Worm (Caenorhabditis elegans) whole organism, L4 larva: ENCODE data around the gene ora-1.

Experiments
- D1046.2 ChIP-seq: fragments of 200-800 bp; sonication (Bioruptor generic); IDR thresholded peaks from 2 replicates; pipeline ENCODE4 v1.3.6; 2022; ENCODE audit warnings: missing genetic modification characterization, missing compliant biosample characterization
- F26F4.8 ChIP-seq: fragments of 200-800 bp; sonication (Bioruptor generic); conservative IDR thresholded peaks from 2 replicates; pipeline ENCODE4 v1.3.6; 2022; ENCODE audit warnings: missing genetic modification characterization, missing compliant biosample characterization
- F44E2.7 ChIP-seq: fragments of 200-800 bp; sonication (Bioruptor generic); IDR thresholded peaks from 2 replicates; pipeline ENCODE4 v2.1.2; 2022; ENCODE audit warnings: missing genetic modification characterization, missing compliant biosample characterization
- T26A8.4 ChIP-seq: fragments of 200-800 bp; sonication (Bioruptor generic); IDR thresholded peaks from 2 replicates; pipeline ENCODE4 v1.3.6; 2022; ENCODE audit warnings: missing genetic modification characterization, missing compliant biosample characterization
- Y48G9A.11 ChIP-seq: fragments of 200-800 bp; sonication (Bioruptor generic); IDR thresholded peaks from 2 replicates; pipeline ENCODE4 v1.3.6; 2022; ENCODE audit warnings: missing genetic modification reagents, missing genetic modification characterization, missing compliant biosample characterization
- ZK546.5 ChIP-seq, 2 experiments: sonication (generic microtip); optimal IDR thresholded peaks; 2 replicates each; lab custom pipeline; 2017; ENCODE audit warnings: missing biosample characterization in 2 of 2, missing genetic modification characterization in 2 of 2
- aha-1 ChIP-seq: fragments of 150-350 bp; peaks from one replicate; lab custom pipeline; 2014; ENCODE audit warnings: missing biosample characterization, missing genetic modification characterization
- aly-2 ChIP-seq: sonication (generic microtip); optimal IDR thresholded peaks from 2 replicates; lab custom pipeline; 2018; ENCODE audit warnings: missing biosample characterization, missing genetic modification characterization
- ama-1 ChIP-seq: fragments of 150-350 bp; optimal IDR thresholded peaks from 2 replicates; lab custom pipeline; 2014; ENCODE audit warnings: inconsistent platforms, mixed read lengths
- arid-1 ChIP-seq: fragments of 200-800 bp; sonication (Bioruptor generic); conservative IDR thresholded peaks from 2 replicates; pipeline ENCODE4 v1.3.6; 2022; ENCODE audit warnings: missing genetic modification reagents, missing genetic modification characterization, missing compliant biosample characterization
- attf-4 ChIP-seq: sonication (generic microtip); optimal IDR thresholded peaks from 3 replicates; lab custom pipeline; 2017; ENCODE audit warnings: missing biosample characterization, missing genetic modification characterization
- ceh-44 ChIP-seq: fragments of 200-800 bp; sonication (Bioruptor generic); IDR thresholded peaks from 2 replicates; pipeline ENCODE4 v1.3.6; 2022; ENCODE audit warnings: missing genetic modification reagents, missing genetic modification characterization, missing compliant biosample characterization
- ceh-62 ChIP-seq: sonication (generic microtip); optimal IDR thresholded peaks from 2 replicates; lab custom pipeline; 2017; ENCODE audit warnings: missing biosample characterization, missing genetic modification characterization
- daf-12 ChIP-seq: fragments of 150-350 bp; optimal IDR thresholded peaks from 2 replicates; lab custom pipeline; 2014; ENCODE audit warnings: missing biosample characterization, missing genetic modification reagents, missing genetic modification characterization
- daf-16 ChIP-seq, 3 experiments: sonication (generic microtip); optimal IDR thresholded peaks; 2 replicates each; lab custom pipeline; 2016 to 2017; ENCODE audit warnings: missing genetic modification characterization in 3 of 3, missing genetic modification reagents in 3 of 3, mild to moderate bottlenecking in 2 of 3, missing compliant biosample characterization in 2 of 3, missing biosample characterization in 1 of 3, moderate library complexity in 1 of 3
- egl-27 ChIP-seq: sonication (generic microtip); optimal IDR thresholded peaks from 3 replicates; lab custom pipeline; 2017; ENCODE audit warnings: missing biosample characterization, missing genetic modification reagents, missing genetic modification characterization
- fkh-10 ChIP-seq: fragments of 150-350 bp; optimal IDR thresholded peaks from 2 replicates; lab custom pipeline; 2014; ENCODE audit warnings: missing biosample characterization, missing genetic modification reagents, missing genetic modification characterization
- fos-1 ChIP-seq: fragments of 150-350 bp; optimal IDR thresholded peaks from 2 replicates; lab custom pipeline; 2014; ENCODE audit warnings: missing biosample characterization, missing genetic modification characterization
- gei-8 ChIP-seq: fragments of 200-800 bp; sonication (Bioruptor generic); optimal IDR thresholded peaks from 2 replicates; lab custom pipeline; 2018; ENCODE audit warnings: mild to moderate bottlenecking, missing genetic modification characterization, missing compliant biosample characterization
- hif-1 ChIP-seq, 2 experiments: sonication (generic microtip); optimal IDR thresholded peaks; 2 replicates each; lab custom pipeline; 2016 to 2017; ENCODE audit warnings: missing compliant biosample characterization in 2 of 2, missing genetic modification characterization in 2 of 2, missing genetic modification reagents in 2 of 2, missing genotype in 2 of 2, mild to moderate bottlenecking in 1 of 2
- hlh-11 ChIP-seq: fragments of 200-800 bp; sonication (Bioruptor generic); optimal IDR thresholded peaks from 2 replicates; lab custom pipeline; 2018; ENCODE audit warnings: mild to moderate bottlenecking, missing genetic modification characterization, missing compliant biosample characterization
- jun-1 ChIP-seq: fragments of 150-350 bp; optimal IDR thresholded peaks from 2 replicates; lab custom pipeline; 2014; ENCODE audit warnings: missing biosample characterization, missing genetic modification reagents, missing genetic modification characterization
- lin-1 ChIP-seq: fragments of 200-800 bp; sonication (Bioruptor generic); IDR thresholded peaks from 2 replicates; pipeline ENCODE4 v1.3.6; 2022; ENCODE audit warnings: missing genetic modification reagents, missing genetic modification characterization, missing compliant biosample characterization
- lin-13 ChIP-seq: fragments of 150-350 bp; optimal IDR thresholded peaks from 2 replicates; lab custom pipeline; 2014; ENCODE audit warnings: missing biosample characterization, missing genetic modification reagents, missing genetic modification characterization
- lin-15B ChIP-seq: fragments of 150-350 bp; sonication (generic microtip); optimal IDR thresholded peaks from 3 replicates; lab custom pipeline; 2014; ENCODE audit warnings: missing biosample characterization, missing genetic modification characterization
- lin-38 ChIP-seq: fragments of 200-800 bp; sonication (Bioruptor generic); IDR thresholded peaks from 2 replicates; pipeline ENCODE4 v1.3.6; 2022; ENCODE audit warnings: missing genetic modification reagents, missing genetic modification characterization, missing compliant biosample characterization
- lin-39 ChIP-seq: fragments of 150-350 bp; optimal IDR thresholded peaks from 2 replicates; lab custom pipeline; 2014; ENCODE audit warnings: missing biosample characterization, missing genetic modification reagents, missing genetic modification characterization
- mdl-1 ChIP-seq, 2 experiments: fragments of 150-350 bp in 1 of 2; sonication (generic microtip) in 1 of 2; optimal IDR thresholded peaks; 2 replicates each; lab custom pipeline; 2014 to 2017; ENCODE audit warnings: missing biosample characterization in 2 of 2, missing genetic modification characterization in 2 of 2
- mep-1 ChIP-seq: fragments of 150-350 bp; sonication (generic microtip); optimal IDR thresholded peaks from 3 replicates; lab custom pipeline; 2014; ENCODE audit warnings: missing biosample characterization, missing genetic modification characterization
- mes-2 ChIP-seq: sonication (generic microtip); optimal IDR thresholded peaks from 2 replicates; lab custom pipeline; 2016; ENCODE audit warnings: missing genotype, mild to moderate bottlenecking, missing genetic modification characterization, missing compliant biosample characterization; ENCODE audit not compliant: poor library complexity, severe bottlenecking
- nhr-102 ChIP-seq: sonication (generic microtip); optimal IDR thresholded peaks from 2 replicates; lab custom pipeline; 2016; ENCODE audit warnings: mild to moderate bottlenecking, missing genetic modification characterization, moderate library complexity, missing compliant biosample characterization
- nhr-237 ChIP-seq: sonication (generic microtip); optimal IDR thresholded peaks from 2 replicates; lab custom pipeline; 2017; ENCODE audit warnings: missing biosample characterization, missing genetic modification characterization
- nhr-25 ChIP-seq: sonication (generic microtip); optimal IDR thresholded peaks from 2 replicates; lab custom pipeline; 2017; ENCODE audit warnings: missing genetic modification characterization, mild to moderate bottlenecking, missing compliant biosample characterization, antibody characterized with exemption, moderate library complexity, borderline replicate concordance; ENCODE audit not compliant: insufficient read depth
- nhr-41 ChIP-seq: fragments of 200-800 bp; sonication (Bioruptor generic); IDR thresholded peaks from 2 replicates; pipeline ENCODE4 v1.3.6; 2022; ENCODE audit warnings: missing genetic modification reagents, missing genetic modification characterization, missing compliant biosample characterization
- nhr-6 ChIP-seq: fragments of 150-350 bp; optimal IDR thresholded peaks from 2 replicates; lab custom pipeline; 2014; ENCODE audit warnings: missing biosample characterization, missing genetic modification characterization
- nhr-76 ChIP-seq: fragments of 150-350 bp; optimal IDR thresholded peaks from 2 replicates; lab custom pipeline; 2014; ENCODE audit warnings: missing biosample characterization, missing genetic modification characterization
- pha-4 ChIP-seq, 2 experiments: fragments of 150-350 bp in 1 of 2; fragments of 200-800 bp in 1 of 2; sonication (Bioruptor generic) in 1 of 2; IDR thresholded peaks in 1 of 2; optimal IDR thresholded peaks in 1 of 2; 2 replicates each; pipeline versions ENCODE4 v1.3.6 to Lab custom; 2014 to 2022; ENCODE audit warnings: missing genetic modification characterization in 2 of 2, missing genetic modification reagents in 2 of 2, missing biosample characterization in 1 of 2, missing compliant biosample characterization in 1 of 2
- rbr-2 ChIP-seq: sonication (generic microtip); optimal IDR thresholded peaks from 2 replicates; lab custom pipeline; 2016; ENCODE audit warnings: missing genotype, missing genetic modification characterization, missing compliant biosample characterization
- saeg-2 ChIP-seq: fragments of 200-800 bp; sonication (Bioruptor generic); IDR thresholded peaks from 2 replicates; pipeline ENCODE4 v1.3.6; 2022; ENCODE audit warnings: missing genetic modification reagents, missing genetic modification characterization, missing compliant biosample characterization
- sdz-12 ChIP-seq: fragments of 200-800 bp; sonication (Bioruptor generic); optimal IDR thresholded peaks from 2 replicates; lab custom pipeline; 2018; ENCODE audit warnings: mild to moderate bottlenecking, missing genetic modification characterization, missing compliant biosample characterization
- skn-1 ChIP-seq: fragments of 150-350 bp; optimal IDR thresholded peaks from 2 replicates; lab custom pipeline; 2014; ENCODE audit warnings: missing biosample characterization, missing genetic modification characterization
- spr-1 ChIP-seq: sonication (generic microtip); optimal IDR thresholded peaks from 2 replicates; lab custom pipeline; 2016; ENCODE audit warnings: mild to moderate bottlenecking, missing genetic modification characterization, missing compliant biosample characterization
- spr-3 ChIP-seq: fragments of 200-800 bp; sonication (Bioruptor generic); optimal IDR thresholded peaks from 2 replicates; lab custom pipeline; 2018; ENCODE audit warnings: mild to moderate bottlenecking, missing genetic modification characterization, missing compliant biosample characterization
- tag-97 ChIP-seq: fragments of 200-800 bp; sonication (Bioruptor generic); IDR thresholded peaks from 2 replicates; pipeline ENCODE4 v1.3.6; 2022; ENCODE audit warnings: missing genetic modification characterization, missing compliant biosample characterization
- unc-130 ChIP-seq: sonication (generic microtip); optimal IDR thresholded peaks from 2 replicates; lab custom pipeline; 2016; ENCODE audit warnings: missing genetic modification reagents, missing genetic modification characterization, missing compliant biosample characterization
- vab-7 ChIP-seq: fragments of 200-800 bp; sonication (Bioruptor generic); IDR thresholded peaks from 2 replicates; pipeline ENCODE4 v1.3.6; 2022; ENCODE audit warnings: missing genetic modification reagents, missing genetic modification characterization, missing compliant biosample characterization
- zfp-2 ChIP-seq: sonication (generic microtip); optimal IDR thresholded peaks from 2 replicates; lab custom pipeline; 2016; ENCODE audit warnings: mild to moderate bottlenecking, missing genetic modification characterization, missing compliant biosample characterization
- zip-11 ChIP-seq: fragments of 200-800 bp; sonication (Bioruptor generic); IDR thresholded peaks from 2 replicates; pipeline ENCODE4 v1.3.6; 2022; ENCODE audit warnings: missing genetic modification characterization, missing compliant biosample characterization
- ztf-11 ChIP-seq: fragments of 150-350 bp; optimal IDR thresholded peaks from 2 replicates; lab custom pipeline; 2014; ENCODE audit warnings: missing biosample characterization, missing genetic modification characterization
- ztf-7 ChIP-seq: fragments of 150-350 bp; optimal IDR thresholded peaks from 2 replicates; lab custom pipeline; 2014; ENCODE audit warnings: missing biosample characterization, missing genetic modification characterization

ora-1 gene

ce11 chrIV:7958092-7958491 lies 19.6 kb upstream of the ora-1 start (continued):
- TF ChIP-seq ceh-44 (GFP tag; lab: Robert Waterston, UW) (no peak), arid-1 (GFP tag; lab: Robert Waterston, UW) (no peak), nhr-25 (tag; lab: Kevin White, UChicago) (no peak), vab-7 (GFP tag; lab: Robert Waterston, UW) (no peak)

- TF ChIP-seq ama-1 (lab: Kevin White, UChicago) (peak; percentile 49), egl-27 (tag; lab: Kevin White, UChicago) (no peak), unc-130 (GFP tag; lab: Kevin White, UChicago) (peak; percentile 73), mes-2 (no peak), hif-1 (tag; optimal IDR thresholded peaks at IDR 0.05; lab: Kevin White, UChicago) (no peak), nhr-102 (tag; lab: Kevin White, UChicago) (no peak), tag-97 (GFP tag; lab: Robert Waterston, UW) (no peak), F44E2.7 (GFP tag; lab: Robert Waterston, UW) (no peak), daf-16 (GFP tag; optimal IDR thresholded peaks at IDR 0.05; lab: Kevin White, UChicago) (no peak), daf-16 (tag; optimal IDR thresholded peaks at IDR 0.05; lab: Kevin White, UChicago) (no peak), lin-39 (tag; lab: Kevin White, UChicago) (no peak), spr-3 (no peak), mdl-1 (tag; optimal IDR thresholded peaks at IDR 0.05; lab: Kevin White, UChicago) (no peak), spr-1 (tag; lab: Kevin White, UChicago) (no peak), zip-11 (GFP tag; lab: Robert Waterston, UW) (no peak), ceh-62 (tag; lab: Kevin White, UChicago) (no peak), rbr-2 (no peak), nhr-41 (no peak), ztf-11 (tag; lab: Kevin White, UChicago) (no peak), pha-4 (GFP tag; IDR thresholded peaks at IDR 0.05; lab: Robert Waterston, UW) (peak; percentile 67; the same call in 1 of the 2 replicates), pha-4 (tag; optimal IDR thresholded peaks at IDR 0.05; lab: Kevin White, UChicago) (no peak), lin-1 (GFP tag; lab: Robert Waterston, UW) (no peak), skn-1 (no peak), vab-7 (GFP tag; lab: Robert Waterston, UW) (no peak), D1046.2 (GFP tag; lab: Robert Waterston, UW) (no peak), fos-1 (tag; lab: Kevin White, UChicago) (no peak), daf-12 (tag; lab: Kevin White, UChicago) (no peak), lin-13 (peak; percentile 27), sdz-12 (no peak), Y48G9A.11 (GFP tag; lab: Robert Waterston, UW) (0 out of 2 replicates have a peak, but pooled peaks have one; percentile 48), mep-1 (tag; lab: Kevin White, UChicago) (no peak), ZK546.5 (tag; optimal IDR thresholded peaks at IDR 0.05; lab: Kevin White, UChicago) (no peak), gei-8 (GFP tag; lab: Kevin White, UChicago) (peak; percentile 6), nhr-237 (tag; lab: Kevin White, UChicago) (no peak), F26F4.8 (GFP tag; lab: Robert Waterston, UW) (no peak), zfp-2 (tag; lab: Kevin White, UChicago) (no peak), aha-1 (tag; lab: Kevin White, UChicago) (no peak), T26A8.4 (GFP tag; lab: Robert Waterston, UW) (no peak), ztf-7 (tag; lab: Kevin White, UChicago) (no peak), lin-15B (tag; lab: Kevin White, UChicago) (no peak), fkh-10 (GFP tag; lab: Kevin White, UChicago) (no peak), saeg-2 (GFP tag; lab: Robert Waterston, UW) (no peak), nhr-6 (tag; lab: Kevin White, UChicago) (no peak), hlh-11 (tag; lab: Kevin White, UChicago) (no peak), nhr-76 (tag; lab: Kevin White, UChicago) (no peak), lin-38 (GFP tag; lab: Robert Waterston, UW) (peak; percentile 75), attf-4 (tag; lab: Kevin White, UChicago) (no peak), aly-2 (tag; lab: Kevin White, UChicago) (no peak), jun-1 (tag; lab: Kevin White, UChicago) (no peak)
These were observed 15.8 kb upstream of the ora-1 start for ce11 chrIV:7961889-7962342.
